Fruit fly (Drosophila melanogaster) whole organism, embryonic: Measurements from ENCODE around the gene CG14721.

ENCODE experiments used
- Abd-B ChIP-seq: fragments of 200-800 bp; sonication (Bioruptor generic); optimal IDR thresholded peaks from 2 replicates; lab custom pipeline; 2018; ENCODE audit warnings: missing biosample characterization, mild to moderate bottlenecking, missing genetic modification characterization, moderate library complexity
- Awh ChIP-seq: fragments of 200-800 bp; sonication (Bioruptor generic); IDR thresholded peaks from 2 replicates; pipeline ENCODE4, ENCODE4 v1.3.6; 2022; ENCODE audit warnings: missing biosample characterization, missing genetic modification characterization
- B-H1 ChIP-seq: fragments of 200-800 bp; sonication (Bioruptor generic); IDR thresholded peaks from 3 replicates; pipeline ENCODE4 v1.3.6; 2022; ENCODE audit warnings: missing biosample characterization, missing genetic modification characterization
- B-H2 ChIP-seq: fragments of 200-800 bp; sonication (Bioruptor generic); optimal IDR thresholded peaks from 2 replicates; lab custom pipeline; 2018; ENCODE audit warnings: missing biosample characterization, mild to moderate bottlenecking, missing genetic modification characterization
- CG10959 ChIP-seq: fragments of 200-800 bp; sonication (Bioruptor generic); IDR thresholded peaks from 2 replicates; pipeline ENCODE4 v1.3.6; 2022; ENCODE audit warnings: missing biosample characterization, missing genetic modification characterization
- CG12104 ChIP-seq: fragments of 200-800 bp; sonication (Bioruptor generic); optimal IDR thresholded peaks from 3 replicates; lab custom pipeline; 2016; ENCODE audit warnings: missing biosample characterization, missing genetic modification characterization
- CG14050 ChIP-seq: fragments of 200-800 bp; sonication (Bioruptor generic); IDR thresholded peaks from 3 replicates; pipeline ENCODE4 v1.3.6; 2022; ENCODE audit warnings: missing biosample characterization, missing genetic modification characterization
- CG15011 ChIP-seq: fragments of 200-800 bp; sonication (Bioruptor generic); optimal IDR thresholded peaks from 3 replicates; lab custom pipeline; 2018; ENCODE audit warnings: missing biosample characterization, mild to moderate bottlenecking, missing genetic modification characterization
- CG16779 ChIP-seq: fragments of 200-800 bp; sonication (Bioruptor generic); IDR thresholded peaks from 2 replicates; pipeline ENCODE4 v1.3.6; 2022; ENCODE audit warnings: missing biosample characterization, missing genetic modification characterization
- CG16815 ChIP-seq: fragments of 200-800 bp; sonication (Bioruptor generic); optimal IDR thresholded peaks from 3 replicates; lab custom pipeline; 2017; ENCODE audit warnings: missing biosample characterization, mild to moderate bottlenecking, missing genetic modification characterization
- CG17186 ChIP-seq: fragments of 200-800 bp; sonication (Bioruptor generic); optimal IDR thresholded peaks from 3 replicates; lab custom pipeline; 2017; ENCODE audit warnings: missing biosample characterization, missing genetic modification reagents, missing genetic modification characterization
- CG17361 ChIP-seq: fragments of 200-800 bp; sonication (Bioruptor generic); IDR thresholded peaks from 3 replicates; pipeline ENCODE4 v1.3.6; 2022; ENCODE audit warnings: missing biosample characterization, missing genetic modification characterization
- CG1792 ChIP-seq: fragments of 200-800 bp; sonication (Bioruptor generic); optimal IDR thresholded peaks from 2 replicates; lab custom pipeline; 2016; ENCODE audit warnings: missing biosample characterization, missing genetic modification characterization
- CG2120 ChIP-seq: fragments of 200-800 bp; sonication (Bioruptor generic); optimal IDR thresholded peaks from 3 replicates; lab custom pipeline; 2016; ENCODE audit warnings: missing biosample characterization, missing genetic modification characterization
- CG34224 ChIP-seq: fragments of 200-800 bp; sonication (Bioruptor generic); IDR thresholded peaks from 3 replicates; pipeline ENCODE4 v1.3.6; 2022; ENCODE audit warnings: missing biosample characterization, missing genetic modification characterization; ENCODE audit not compliant: partially characterized antibody
- CG8388 ChIP-seq: fragments of 200-800 bp; sonication (Bioruptor generic); optimal IDR thresholded peaks from 2 replicates; lab custom pipeline; 2019; ENCODE audit warnings: missing biosample characterization, mild to moderate bottlenecking, missing genetic modification characterization, moderate library complexity
- CG8478 ChIP-seq: fragments of >200 bp; optimal IDR thresholded peaks from 2 replicates; lab custom pipeline; 2018
- CG8944 ChIP-seq: fragments of 200-800 bp; sonication (Bioruptor generic); optimal IDR thresholded peaks from 3 replicates; lab custom pipeline; 2016; ENCODE audit warnings: missing biosample characterization, missing genetic modification characterization
- CG9797 ChIP-seq: fragments of 200-800 bp; sonication (Bioruptor generic); optimal IDR thresholded peaks from 3 replicates; lab custom pipeline; 2018; ENCODE audit warnings: missing biosample characterization, mild to moderate bottlenecking, missing genetic modification characterization
- Chrac-16 ChIP-seq: fragments of 200-800 bp; sonication (Bioruptor generic); optimal IDR thresholded peaks from 3 replicates; lab custom pipeline; 2016; ENCODE audit warnings: missing biosample characterization, missing genetic modification characterization
- Doc3 ChIP-seq: fragments of 200-800 bp; sonication (Bioruptor generic); IDR thresholded peaks from 3 replicates; pipeline ENCODE4 v1.3.6; 2022; ENCODE audit warnings: missing biosample characterization, missing genetic modification characterization; ENCODE audit not compliant: partially characterized antibody
- Gsc ChIP-seq: fragments of 200-800 bp; sonication (Bioruptor generic); IDR thresholded peaks from 2 replicates; pipeline ENCODE4 v1.3.6; 2022; ENCODE audit warnings: missing biosample characterization, missing genetic modification characterization
- Hmr ChIP-seq: fragments of 200-800 bp; sonication (Bioruptor generic); optimal IDR thresholded peaks from 3 replicates; lab custom pipeline; 2017; ENCODE audit warnings: mild to moderate bottlenecking, missing biosample characterization, missing genetic modification reagents, missing genetic modification characterization
- Lhr ChIP-seq: fragments of 200-800 bp; sonication (Bioruptor generic); optimal IDR thresholded peaks from 3 replicates; lab custom pipeline; 2017; ENCODE audit warnings: mild to moderate bottlenecking, missing biosample characterization, missing genetic modification reagents, missing genetic modification characterization
- NFAT ChIP-seq: fragments of 200-800 bp; sonication (Bioruptor generic); IDR thresholded peaks from 2 replicates; pipeline ENCODE4 v1.3.6; 2022; ENCODE audit warnings: missing biosample characterization, missing genetic modification characterization
- Sox100B ChIP-seq: fragments of 200-800 bp; sonication (Bioruptor generic); optimal IDR thresholded peaks from 3 replicates; lab custom pipeline; 2018; ENCODE audit warnings: missing biosample characterization, mild to moderate bottlenecking, missing genetic modification characterization
- amos ChIP-seq: fragments of 200-800 bp; sonication (Bioruptor generic); IDR thresholded peaks from 2 replicates; pipeline ENCODE4 v1.3.6; 2022; ENCODE audit warnings: missing biosample characterization, missing genetic modification characterization; ENCODE audit not compliant: partially characterized antibody
- ap ChIP-seq: fragments of 200-800 bp; sonication (Bioruptor generic); IDR thresholded peaks from 2 replicates; pipeline ENCODE4 v1.3.6; 2022; ENCODE audit warnings: missing biosample characterization, missing genetic modification characterization
- ato ChIP-seq: fragments of 200-800 bp; sonication (Bioruptor generic); IDR thresholded peaks from 2 replicates; pipeline ENCODE4 v1.3.6; 2022; ENCODE audit warnings: missing biosample characterization, missing genetic modification characterization; ENCODE audit not compliant: partially characterized antibody
- bsh ChIP-seq, 2 experiments: fragments of 200-800 bp; sonication (Bioruptor generic); optimal IDR thresholded peaks; 2 replicates each; lab custom pipeline; 2017 to 2018; ENCODE audit warnings: mild to moderate bottlenecking in 2 of 2, missing biosample characterization in 2 of 2, missing genetic modification characterization in 2 of 2, moderate library complexity in 1 of 2
- chif ChIP-seq, 2 experiments: fragments of 200-800 bp; sonication (Bioruptor generic); optimal IDR thresholded peaks; 3 replicates each; lab custom pipeline; 2016; ENCODE audit warnings: missing biosample characterization in 2 of 2, missing genetic modification characterization in 2 of 2
- fru ChIP-seq: fragments of >200 bp; optimal IDR thresholded peaks from 2 replicates; lab custom pipeline; 2017
- gce ChIP-seq: fragments of 200-800 bp; sonication (Bioruptor generic); IDR thresholded peaks from 3 replicates; pipeline ENCODE4 v1.3.6; 2022; ENCODE audit warnings: missing biosample characterization, missing genetic modification characterization
- gem ChIP-seq: fragments of 200-800 bp; sonication (Bioruptor generic); optimal IDR thresholded peaks from 2 replicates; lab custom pipeline; 2019; ENCODE audit warnings: missing biosample characterization, mild to moderate bottlenecking, missing genetic modification characterization, moderate library complexity
- inv ChIP-seq: fragments of 200-800 bp; sonication (Bioruptor generic); IDR thresholded peaks from 2 replicates; pipeline ENCODE4 v1.3.6; 2022; ENCODE audit warnings: missing biosample characterization, missing genetic modification characterization; ENCODE audit not compliant: partially characterized antibody
- nau ChIP-seq: fragments of 200-800 bp; sonication (Bioruptor generic); optimal IDR thresholded peaks from 3 replicates; lab custom pipeline; 2017; ENCODE audit warnings: missing biosample characterization, mild to moderate bottlenecking, missing genetic modification characterization, missing genetic modification reagents
- nerfin-1 ChIP-seq: fragments of 200-800 bp; sonication (Bioruptor generic); optimal IDR thresholded peaks from 3 replicates; lab custom pipeline; 2019; ENCODE audit warnings: missing biosample characterization, mild to moderate bottlenecking, missing genetic modification characterization, moderate library complexity
- pan ChIP-seq, 4 experiments: fragments of >200 bp in 3 of 4; fragments of 200-800 bp in 1 of 4; sonication (Bioruptor generic) in 1 of 4; optimal IDR thresholded peaks in 3 of 4; IDR thresholded peaks in 1 of 4; 2 replicates each; pipeline versions ENCODE4 v1.3.6 to Lab custom; 2017 to 2022; ENCODE audit warnings: missing biosample characterization in 2 of 4, missing genetic modification characterization in 2 of 4, mixed read lengths in 1 of 4
- pb ChIP-seq: fragments of 200-800 bp; sonication (Bioruptor generic); optimal IDR thresholded peaks from 3 replicates; lab custom pipeline; 2016; ENCODE audit warnings: missing biosample characterization, missing genetic modification characterization
- prd ChIP-seq, 3 experiments: fragments of >200 bp in 2 of 3; fragments of 200-800 bp in 1 of 3; sonication (Bioruptor generic) in 1 of 3; optimal IDR thresholded peaks in 2 of 3; IDR thresholded peaks in 1 of 3; 2 replicates in 2 of 3; 3 replicates in 1 of 3; pipeline versions ENCODE4 v1.3.6 to Lab custom; 2017 to 2022; ENCODE audit warnings: missing biosample characterization in 1 of 3, missing genetic modification characterization in 1 of 3
- pum ChIP-seq: fragments of 200-800 bp; sonication (Bioruptor generic); optimal IDR thresholded peaks from 2 replicates; lab custom pipeline; 2016; ENCODE audit warnings: missing biosample characterization, missing genetic modification characterization
- pzg ChIP-seq: fragments of 200-800 bp; sonication (Bioruptor generic); optimal IDR thresholded peaks from 3 replicates; lab custom pipeline; 2018; ENCODE audit warnings: missing biosample characterization, mild to moderate bottlenecking, missing genetic modification characterization, moderate library complexity
- run ChIP-seq: fragments of 200-800 bp; sonication (Bioruptor generic); optimal IDR thresholded peaks from 3 replicates; lab custom pipeline; 2018; ENCODE audit warnings: missing biosample characterization, mild to moderate bottlenecking, missing genetic modification characterization
- sc ChIP-seq, 3 experiments: fragments of >200 bp in 2 of 3; fragments of 200-800 bp in 1 of 3; sonication (Bioruptor generic) in 1 of 3; optimal IDR thresholded peaks; 2 replicates in 2 of 3; 3 replicates in 1 of 3; lab custom pipeline; 2017; ENCODE audit warnings: mild to moderate bottlenecking in 1 of 3, missing biosample characterization in 1 of 3, missing genetic modification characterization in 1 of 3, missing genetic modification reagents in 1 of 3
- scrt ChIP-seq: fragments of 200-800 bp; sonication (Bioruptor generic); optimal IDR thresholded peaks from 2 replicates; lab custom pipeline; 2018; ENCODE audit warnings: missing biosample characterization, mild to moderate bottlenecking, missing genetic modification characterization, moderate library complexity
- slp2 ChIP-seq: fragments of 200-800 bp; sonication (Bioruptor generic); optimal IDR thresholded peaks from 2 replicates; lab custom pipeline; 2016; ENCODE audit warnings: missing biosample characterization, missing genetic modification characterization
- ssp ChIP-seq: fragments of 200-800 bp; sonication (Bioruptor generic); IDR thresholded peaks from 2 replicates; pipeline ENCODE4 v1.3.6; 2022; ENCODE audit warnings: missing biosample characterization, missing genetic modification characterization
- vvl ChIP-seq: fragments of 200-800 bp; sonication (Bioruptor generic); IDR thresholded peaks from 2 replicates; pipeline ENCODE4 v1.3.6; 2022; ENCODE audit warnings: missing biosample characterization, missing genetic modification characterization
- zf30C ChIP-seq: fragments of 200-800 bp; sonication (Bioruptor generic); optimal IDR thresholded peaks from 3 replicates; lab custom pipeline; 2018; ENCODE audit warnings: missing biosample characterization, mild to moderate bottlenecking, missing genetic modification characterization

CG14721 gene

dm6 chr3R:11764279-11764880 lies 29.1 kb downstream of the CG14721 start, which contains the start of gene Lk6 (continued):
- TF ChIP-seq Hmr (GFP tag; lab: Kevin White, UChicago) (peak; percentile 96), CG17361 (GFP tag; lab: Robert Waterston, UW) (no peak), bsh (GFP tag; optimal IDR thresholded peaks at IDR 0.05; lab: Kevin White, UChicago) (peak in 1 of 2 experiments; percentile 14), Doc3 (no peak), Chrac-16 (peak; percentile 12), CG10959 (GFP tag; lab: Robert Waterston, UW) (no peak), Sox100B (no peak), Awh (GFP tag; lab: Robert Waterston, UW) (no peak), run (tag; lab: Kevin White, UChicago) (peak; percentile 82), pzg (GFP tag; lab: Kevin White, UChicago) (peak; percentile 100), zf30C (GFP tag; lab: Kevin White, UChicago) (peak; percentile 7), CG9797 (peak; percentile 100), nerfin-1 (tag; lab: Kevin White, UChicago) (peak; percentile 52), chif (GFP tag; optimal IDR thresholded peaks at IDR 0.05; lab: Kevin White, UChicago) (peak in 1 of 2 experiments; percentile 42), ato (GFP tag; lab: Robert Waterston, UW) (no peak), CG16779 (GFP tag; lab: Robert Waterston, UW) (no peak), pan (optimal IDR thresholded peaks at IDR 0.05; lab: Kevin White, UChicago) (no peak), pan (GFP tag; optimal IDR thresholded peaks at IDR 0.05 in 1 of 2, IDR thresholded peaks at IDR 0.05 in 1 of 2) (no peak), CG15011 (GFP tag; lab: Kevin White, UChicago) (peak; percentile 52), Abd-B (no peak), sc (optimal IDR thresholded peaks at IDR 0.05; lab: Kevin White, UChicago) (no peak), sc (GFP tag; optimal IDR thresholded peaks at IDR 0.05; lab: Kevin White, UChicago) (no peak), CG1792 (peak; percentile 9), gce (GFP tag; lab: Robert Waterston, UW) (no peak), B-H1 (no peak), nau (peak; percentile 63), inv (GFP tag; lab: Robert Waterston, UW) (no peak), CG12104 (GFP tag; lab: Kevin White, UChicago) (no peak), CG17186 (peak; percentile 80), NFAT (GFP tag; lab: Robert Waterston, UW) (no peak), CG16815 (no peak), pum (GFP tag; lab: Kevin White, UChicago) (peak; percentile 3), CG34224 (GFP tag; lab: Robert Waterston, UW) (no peak), CG2120 (peak; percentile 27), Gsc (GFP tag; lab: Robert Waterston, UW) (no peak), ap (GFP tag; lab: Robert Waterston, UW) (no peak), gem (peak; percentile 42), fru (lab: Kevin White, UChicago) (no peak), CG8944 (peak; percentile 19), prd (optimal IDR thresholded peaks at IDR 0.05; lab: Kevin White, UChicago) (no peak), prd (GFP tag; IDR thresholded peaks at IDR 0.05; lab: Robert Waterston, UW) (no peak), pb (GFP tag; lab: Kevin White, UChicago) (no peak), slp2 (no peak), CG8478 (lab: Kevin White, UChicago) (peak; percentile 39), scrt (GFP tag; lab: Kevin White, UChicago) (peak; percentile 73), ssp (no peak), Lhr (GFP tag; lab: Kevin White, UChicago) (peak; percentile 99), B-H2 (GFP tag; lab: Kevin White, UChicago) (peak; percentile 57), CG14050 (GFP tag; lab: Robert Waterston, UW) (no peak), vvl (GFP tag; lab: Robert Waterston, UW) (no peak), CG8388 (GFP tag; lab: Kevin White, UChicago) (no peak), amos (GFP tag; lab: Robert Waterston, UW) (no peak)
